Worm (Caenorhabditis elegans): ENCODE results near the gene irld-15.
"Not testable (repeated sequence)": the region's sequence is repeated elsewhere in the genome, so short reads cannot be mapped to it uniquely, and the experiment has no call there.

irld-15 gene

ce11 chrV:2274253-2274892 is 29.3 kb downstream of the irld-15 start, which contains the start of the genes Y5H2A.4 and abu-4:
Y5H2A.4 (minus strand) TSS chrV:2274353.
abu-4 (plus strand) TSS chrV:2274842.
- TF ChIP-seq aly-1 (tag; optimal IDR thresholded peaks at IDR 0.05) = no peak
- no peak for TF ChIP-seq tbx-37 (GFP tag; conservative IDR thresholded peaks at IDR 0.05)
- TF ChIP-seq tra-4 (tag; optimal IDR thresholded peaks at IDR 0.05) = no peak
- TF ChIP-seq ceh-13 (GFP tag; optimal IDR thresholded peaks at IDR 0.05) = no peak

ce11 chrV:2271750-2272149 is 31.9 kb downstream of the irld-15 start, which contains the start of gene Y5H2A.1:
Y5H2A.1 (minus strand) TSS chrV:2271850.
- TF ChIP-seq hnd-1 (tag; optimal IDR thresholded peaks at IDR 0.05) = no peak
- TF ChIP-seq sea-1 (GFP tag; conservative IDR thresholded peaks at IDR 0.05) = no peak
- TF ChIP-seq ceh-13 (GFP tag; optimal IDR thresholded peaks at IDR 0.05) = no peak
- no peak for TF ChIP-seq ama-1 (optimal IDR thresholded peaks at IDR 0.05)
- no peak for TF ChIP-seq tra-4 (tag; optimal IDR thresholded peaks at IDR 0.05)

ce11 chrV:2266958-2267357 is 36.7 kb downstream of the irld-15 start, which contains the start of gene nhr-275:
nhr-275 (minus strand) TSS chrV:2267058.
- no peak for TF ChIP-seq ets-7 (tag; optimal IDR thresholded peaks at IDR 0.05)
- no peak for TF ChIP-seq pes-1 (GFP tag; IDR thresholded peaks at IDR 0.05)
- no peak for TF ChIP-seq tra-4 (tag; optimal IDR thresholded peaks at IDR 0.05)
- no peak for TF ChIP-seq aly-1 (tag; optimal IDR thresholded peaks at IDR 0.05)
- TF ChIP-seq tbx-11 (GFP tag; IDR thresholded peaks at IDR 0.05) = no peak
- no peak for TF ChIP-seq ama-1 (optimal IDR thresholded peaks at IDR 0.05)
- TF ChIP-seq ceh-36 (tag; optimal IDR thresholded peaks at IDR 0.05) = no peak
- no peak for TF ChIP-seq ceh-13 (GFP tag; optimal IDR thresholded peaks at IDR 0.05)
- TF ChIP-seq hnd-1 (tag; optimal IDR thresholded peaks at IDR 0.05) = no peak
- TF ChIP-seq B0310.2 (tag; optimal IDR thresholded peaks at IDR 0.05) = no peak
- no peak for TF ChIP-seq scrt-1 (GFP tag; IDR thresholded peaks at IDR 0.05)

ce11 chrV:2264925-2265324 is 38.8 kb downstream of the irld-15 start:
- TF ChIP-seq ets-7 (tag; optimal IDR thresholded peaks at IDR 0.05) (no peak), B0310.2 (tag; optimal IDR thresholded peaks at IDR 0.05) (no peak), scrt-1 (GFP tag; IDR thresholded peaks at IDR 0.05) (no peak), pes-1 (GFP tag; IDR thresholded peaks at IDR 0.05) (no peak), hmg-4 (GFP tag; optimal IDR thresholded peaks at IDR 0.05) (no peak), F13C5.2 (tag; optimal IDR thresholded peaks at IDR 0.05) (no peak)

ce11 chrV:2264455-2264854 is 39.2 kb downstream of the irld-15 start, which contains the start of gene nhr-183:
nhr-183 (minus strand) TSS chrV:2264634.
- TF ChIP-seq tra-4 (tag; optimal IDR thresholded peaks at IDR 0.05) (no peak), ets-7 (tag; optimal IDR thresholded peaks at IDR 0.05) (no peak), pes-1 (GFP tag; IDR thresholded peaks at IDR 0.05) (no peak), tbx-11 (GFP tag; IDR thresholded peaks at IDR 0.05) (no peak), ama-1 (optimal IDR thresholded peaks at IDR 0.05) (no peak), sea-1 (GFP tag; conservative IDR thresholded peaks at IDR 0.05) (no peak), tbx-37 (GFP tag; conservative IDR thresholded peaks at IDR 0.05) (no peak), B0310.2 (tag; optimal IDR thresholded peaks at IDR 0.05) (no peak), hnd-1 (tag; optimal IDR thresholded peaks at IDR 0.05) (no peak), ceh-13 (GFP tag; optimal IDR thresholded peaks at IDR 0.05) (no peak), ceh-36 (tag; optimal IDR thresholded peaks at IDR 0.05) (no peak), hmbx-1 (tag; optimal IDR thresholded peaks at IDR 0.05) (no peak), F13C5.2 (tag; optimal IDR thresholded peaks at IDR 0.05) (no peak), flt-1 (GFP tag; IDR thresholded peaks at IDR 0.05) (no peak), hmg-4 (GFP tag; optimal IDR thresholded peaks at IDR 0.05) (no peak), scrt-1 (GFP tag; IDR thresholded peaks at IDR 0.05) (no peak), aly-1 (tag; optimal IDR thresholded peaks at IDR 0.05) (no peak)

ce11 chrV:2260660-2261059 is 43.0 kb downstream of the irld-15 start, which contains the start of gene F41B5.12:
F41B5.12 (plus strand) TSS chrV:2260960.
- TF ChIP-seq hmg-4 (GFP tag; optimal IDR thresholded peaks at IDR 0.05) (no peak), B0310.2 (tag; optimal IDR thresholded peaks at IDR 0.05) (no peak), scrt-1 (GFP tag; IDR thresholded peaks at IDR 0.05) (no peak)

- TF ChIP-seq ceh-36 (tag; optimal IDR thresholded peaks at IDR 0.05) (no peak), tbx-37 (GFP tag; conservative IDR thresholded peaks at IDR 0.05) (no peak), hmbx-1 (tag; optimal IDR thresholded peaks at IDR 0.05) (no peak), pes-1 (GFP tag; IDR thresholded peaks at IDR 0.05) (no peak), ceh-13 (GFP tag; optimal IDR thresholded peaks at IDR 0.05) (no peak), ets-7 (tag; optimal IDR thresholded peaks at IDR 0.05) (no peak), flt-1 (GFP tag; IDR thresholded peaks at IDR 0.05) (no peak), tbx-11 (GFP tag; IDR thresholded peaks at IDR 0.05) (no peak)
Observed at ce11 chrV:2259750-2260149, 43.9 kb downstream of the irld-15 start, which contains the start of gene nhr-182. nhr-182 (minus strand) TSS chrV:2259927.

- not testable (repeated sequence) for TF ChIP-seq flt-1 (GFP tag; IDR thresholded peaks at IDR 0.05); tbx-11 (GFP tag; IDR thresholded peaks at IDR 0.05); ceh-36 (tag; optimal IDR thresholded peaks at IDR 0.05)
Observed at ce11 chrV:2255191-2255590, 48.5 kb downstream of the irld-15 start, which contains the start of gene F41B5.1. F41B5.1 (plus strand) TSS chrV:2255533.

All from whole organism, early embryonic.